Worm (Caenorhabditis elegans): Measurements from ENCODE around the gene syx-3.

Gene syx-3

DNA sequence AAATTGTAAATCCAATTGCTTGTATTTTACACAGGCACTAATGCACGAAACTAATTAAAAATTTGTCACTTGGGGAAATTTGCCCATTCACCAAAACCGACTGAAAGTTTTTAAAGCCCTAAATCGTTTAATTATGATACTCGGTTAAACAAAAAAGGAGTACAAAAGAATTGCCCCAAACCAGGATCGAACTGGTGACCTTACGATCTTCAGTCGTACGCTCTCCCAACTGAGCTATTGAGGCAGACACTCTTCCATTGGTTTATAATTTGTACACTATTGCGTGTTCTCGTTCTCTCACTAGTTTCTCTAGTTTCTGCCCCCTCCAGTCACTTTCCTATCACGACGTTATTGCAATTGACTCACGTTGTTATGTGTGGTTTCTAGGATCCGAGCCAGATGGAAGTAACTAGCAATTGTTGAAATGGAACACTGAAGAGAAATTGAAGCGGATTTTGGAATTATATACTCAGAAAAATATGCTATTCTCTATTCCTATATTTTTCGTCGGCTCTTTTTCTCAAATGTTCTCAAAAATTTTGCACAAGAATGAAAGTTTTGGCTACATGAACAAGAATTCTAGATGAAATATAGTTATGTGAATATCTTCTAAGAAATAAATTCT is 29.6 kb upstream of the syx-3 start (continued):
- TF ChIP-seq ztf-22 (GFP tag; optimal IDR thresholded peaks at IDR 0.05), result no peak
- TF ChIP-seq lin-35 (GFP tag; optimal IDR thresholded peaks at IDR 0.05), result peak in 1 of 3 experiments; percentile 57
- no peak for TF ChIP-seq ceh-100 (GFP tag; IDR thresholded peaks at IDR 0.05)
- TF ChIP-seq madf-3 (GFP tag; IDR thresholded peaks at IDR 0.05), result 0 out of 2 replicates have a peak, but pooled peaks have one; percentile 22
- TF ChIP-seq dpl-1 (GFP tag; optimal IDR thresholded peaks at IDR 0.05), result peak; percentile 4
- no peak for TF ChIP-seq lir-1 (GFP tag; conservative IDR thresholded peaks at IDR 0.05)
- no peak for TF ChIP-seq attf-6 (GFP tag; IDR thresholded peaks at IDR 0.05)
- no peak for TF ChIP-seq cebp-1 (GFP tag; IDR thresholded peaks at IDR 0.05)
- TF ChIP-seq cebp-1 (tag; optimal IDR thresholded peaks at IDR 0.05), result no peak
- no peak for TF ChIP-seq ceh-79 (tag; optimal IDR thresholded peaks at IDR 0.05)
- no peak; the same call in 1 of the 2 replicates for TF ChIP-seq D2030.7 (GFP tag; IDR thresholded peaks at IDR 0.05)
- no peak for TF ChIP-seq let-526 (GFP tag; IDR thresholded peaks at IDR 0.05)
- TF ChIP-seq Y53F4B.3 (GFP tag; IDR thresholded peaks at IDR 0.05), result no peak
- TF ChIP-seq B0336.3 (GFP tag; IDR thresholded peaks at IDR 0.05), result no peak
- no peak for TF ChIP-seq sea-2 (GFP tag; IDR thresholded peaks at IDR 0.05)
- no peak for TF ChIP-seq attf-3 (GFP tag; conservative IDR thresholded peaks at IDR 0.05)
- peak; percentile 79 for TF ChIP-seq ceh-40 (GFP tag; IDR thresholded peaks at IDR 0.05)
- TF ChIP-seq K11D2.4 (GFP tag; IDR thresholded peaks at IDR 0.05), result no peak
- no peak for TF ChIP-seq F22D6.2 (tag; optimal IDR thresholded peaks at IDR 0.05)
- peak; percentile 56 for TF ChIP-seq atf-7 (tag; optimal IDR thresholded peaks at IDR 0.05)
- no peak for TF ChIP-seq ceh-58 (GFP tag; IDR thresholded peaks at IDR 0.05)
- peak; percentile 72 for TF ChIP-seq mes-4 (tag; optimal IDR thresholded peaks at IDR 0.05)
- no peak; the same call in 1 of the 2 replicates for TF ChIP-seq ekl-4 (GFP tag; IDR thresholded peaks at IDR 0.05)
- TF ChIP-seq bed-2 (GFP tag; IDR thresholded peaks at IDR 0.05), result no peak
- no peak for TF ChIP-seq F52B5.7 (tag; optimal IDR thresholded peaks at IDR 0.05)
- no peak for TF ChIP-seq fkh-3 (tag; optimal IDR thresholded peaks at IDR 0.05)
- TF ChIP-seq egl-18 (GFP tag; IDR thresholded peaks at IDR 0.05), result no peak
- TF ChIP-seq ztf-25 (GFP tag; IDR thresholded peaks at IDR 0.05), result peak; percentile 89; the same call in 1 of the 2 replicates
- no peak for TF ChIP-seq athp-1 (tag; optimal IDR thresholded peaks at IDR 0.05)
- no peak for TF ChIP-seq efl-1 (GFP tag; optimal IDR thresholded peaks at IDR 0.05)
- TF ChIP-seq ceh-27 (GFP tag; optimal IDR thresholded peaks at IDR 0.05), result peak; percentile 54
- 0 out of 2 replicates have a peak, but pooled peaks have one; percentile 36 for TF ChIP-seq lag-1 (GFP tag; IDR thresholded peaks at IDR 0.05)
- peak; percentile 62 for TF ChIP-seq mxl-1 (tag; optimal IDR thresholded peaks at IDR 0.05)
- no peak for TF ChIP-seq dox-1 (GFP tag; IDR thresholded peaks at IDR 0.05)
- TF ChIP-seq F55B11.4 (tag; optimal IDR thresholded peaks at IDR 0.05; ENCODE audit: borderline replicate concordance, insufficient read depth), result no peak
- no peak for TF ChIP-seq C17E4.6 (GFP tag; IDR thresholded peaks at IDR 0.05)
- TF ChIP-seq ztf-28 (GFP tag; IDR thresholded peaks at IDR 0.05), result no peak
- TF ChIP-seq madf-6 (GFP tag; IDR thresholded peaks at IDR 0.05), result no peak
- TF ChIP-seq bed-1 (GFP tag; IDR thresholded peaks at IDR 0.05), result no peak
- no peak for TF ChIP-seq xnd-1 (tag; optimal IDR thresholded peaks at IDR 0.05)
- TF ChIP-seq lsy-27 (tag; optimal IDR thresholded peaks at IDR 0.05; ENCODE audit: borderline replicate concordance, insufficient read depth), result no peak
- TF ChIP-seq aptf-2 (GFP tag; conservative IDR thresholded peaks at IDR 0.05), result peak; percentile 50; the same call in 1 of the 2 replicates
- TF ChIP-seq somi-1 (GFP tag; optimal IDR thresholded peaks at IDR 0.05), result no peak
- TF ChIP-seq ztf-3 (GFP tag; optimal IDR thresholded peaks at IDR 0.05), result no peak
- TF ChIP-seq rcor-1 (GFP tag; IDR thresholded peaks at IDR 0.05), result peak; percentile 50
- no peak for TF ChIP-seq tlf-1 (GFP tag; optimal IDR thresholded peaks at IDR 0.05)
- no peak for TF ChIP-seq cebp-2 (GFP tag; IDR thresholded peaks at IDR 0.05)
- TF ChIP-seq Y56A3A.18 (GFP tag; IDR thresholded peaks at IDR 0.05), result peak; percentile 65; the same call in 1 of the 2 replicates
- TF ChIP-seq hmg-20 (GFP tag; IDR thresholded peaks at IDR 0.05), result peak; percentile 76
